Worm (Caenorhabditis elegans) whole organism, L4 larva: Measurements from ENCODE around the gene clik-1.

Experiments used
- D1046.2 ChIP-seq: fragments of 200-800 bp; sonication (Bioruptor generic); IDR thresholded peaks from 2 replicates; pipeline ENCODE4 v1.3.6; 2022; ENCODE audit warnings: missing genetic modification characterization, missing compliant biosample characterization
- F10B5.3 ChIP-seq: sonication (generic microtip); optimal IDR thresholded peaks from 2 replicates; lab custom pipeline; 2016; ENCODE audit warnings: mild to moderate bottlenecking, missing genetic modification characterization, missing compliant biosample characterization
- F26F4.8 ChIP-seq: fragments of 200-800 bp; sonication (Bioruptor generic); conservative IDR thresholded peaks from 2 replicates; pipeline ENCODE4 v1.3.6; 2022; ENCODE audit warnings: missing genetic modification characterization, missing compliant biosample characterization
- F49E8.2 ChIP-seq: sonication (generic microtip); optimal IDR thresholded peaks from 2 replicates; lab custom pipeline; 2016; ENCODE audit warnings: missing compliant biosample characterization, mild to moderate bottlenecking, missing genetic modification characterization, borderline replicate concordance
- T26A8.4 ChIP-seq: fragments of 200-800 bp; sonication (Bioruptor generic); IDR thresholded peaks from 2 replicates; pipeline ENCODE4 v1.3.6; 2022; ENCODE audit warnings: missing genetic modification characterization, missing compliant biosample characterization
- Y75B8A.6 ChIP-seq: fragments of 200-800 bp; sonication (Bioruptor generic); IDR thresholded peaks from 2 replicates; pipeline ENCODE4 v1.3.6; 2022; ENCODE audit warnings: missing genetic modification reagents, missing genetic modification characterization, missing compliant biosample characterization
- ZK546.5 ChIP-seq, 2 experiments: sonication (generic microtip); optimal IDR thresholded peaks; 2 replicates each; lab custom pipeline; 2017; ENCODE audit warnings: missing biosample characterization in 2 of 2, missing genetic modification characterization in 2 of 2
- aha-1 ChIP-seq: fragments of 150-350 bp; peaks from one replicate; lab custom pipeline; 2014; ENCODE audit warnings: missing biosample characterization, missing genetic modification characterization
- aly-2 ChIP-seq: sonication (generic microtip); optimal IDR thresholded peaks from 2 replicates; lab custom pipeline; 2018; ENCODE audit warnings: missing biosample characterization, missing genetic modification characterization
- attf-4 ChIP-seq: sonication (generic microtip); optimal IDR thresholded peaks from 3 replicates; lab custom pipeline; 2017; ENCODE audit warnings: missing biosample characterization, missing genetic modification characterization
- ceh-44 ChIP-seq: fragments of 200-800 bp; sonication (Bioruptor generic); IDR thresholded peaks from 2 replicates; pipeline ENCODE4 v1.3.6; 2022; ENCODE audit warnings: missing genetic modification reagents, missing genetic modification characterization, missing compliant biosample characterization
- ceh-62 ChIP-seq: sonication (generic microtip); optimal IDR thresholded peaks from 2 replicates; lab custom pipeline; 2017; ENCODE audit warnings: missing biosample characterization, missing genetic modification characterization
- cey-2 ChIP-seq: sonication (generic microtip); optimal IDR thresholded peaks from 3 replicates; lab custom pipeline; 2017; ENCODE audit warnings: missing genetic modification characterization, mild to moderate bottlenecking, missing compliant biosample characterization, antibody characterized with exemption, borderline replicate concordance; ENCODE audit not compliant: insufficient read depth
- ctbp-1 ChIP-seq: fragments of 200-800 bp; sonication (Bioruptor generic); IDR thresholded peaks from 2 replicates; pipeline ENCODE4 v1.3.6; 2022; ENCODE audit warnings: missing genetic modification reagents, missing genetic modification characterization, missing compliant biosample characterization
- hif-1 ChIP-seq, 2 experiments: sonication (generic microtip); optimal IDR thresholded peaks; 2 replicates each; lab custom pipeline; 2016 to 2017; ENCODE audit warnings: missing compliant biosample characterization in 2 of 2, missing genetic modification characterization in 2 of 2, missing genetic modification reagents in 2 of 2, missing genotype in 2 of 2, mild to moderate bottlenecking in 1 of 2
- hlh-11 ChIP-seq: fragments of 200-800 bp; sonication (Bioruptor generic); optimal IDR thresholded peaks from 2 replicates; lab custom pipeline; 2018; ENCODE audit warnings: mild to moderate bottlenecking, missing genetic modification characterization, missing compliant biosample characterization
- jun-1 ChIP-seq: fragments of 150-350 bp; optimal IDR thresholded peaks from 2 replicates; lab custom pipeline; 2014; ENCODE audit warnings: missing biosample characterization, missing genetic modification reagents, missing genetic modification characterization
- lin-1 ChIP-seq: fragments of 200-800 bp; sonication (Bioruptor generic); IDR thresholded peaks from 2 replicates; pipeline ENCODE4 v1.3.6; 2022; ENCODE audit warnings: missing genetic modification reagents, missing genetic modification characterization, missing compliant biosample characterization
- lin-15B ChIP-seq: fragments of 150-350 bp; sonication (generic microtip); optimal IDR thresholded peaks from 3 replicates; lab custom pipeline; 2014; ENCODE audit warnings: missing biosample characterization, missing genetic modification characterization
- lin-38 ChIP-seq: fragments of 200-800 bp; sonication (Bioruptor generic); IDR thresholded peaks from 2 replicates; pipeline ENCODE4 v1.3.6; 2022; ENCODE audit warnings: missing genetic modification reagents, missing genetic modification characterization, missing compliant biosample characterization
- lin-39 ChIP-seq: fragments of 150-350 bp; optimal IDR thresholded peaks from 2 replicates; lab custom pipeline; 2014; ENCODE audit warnings: missing biosample characterization, missing genetic modification reagents, missing genetic modification characterization
- lir-3 ChIP-seq: sonication (generic microtip); optimal IDR thresholded peaks from 2 replicates; lab custom pipeline; 2016; ENCODE audit warnings: mild to moderate bottlenecking, missing genetic modification characterization, missing compliant biosample characterization
- madf-5 ChIP-seq, 2 experiments: fragments of 200-800 bp; sonication (Bioruptor generic); IDR thresholded peaks; 2 replicates each; pipeline ENCODE4 v1.3.6; 2022; ENCODE audit warnings: missing compliant biosample characterization in 2 of 2, missing genetic modification characterization in 2 of 2
- madf-9 ChIP-seq: fragments of 200-800 bp; sonication (Bioruptor generic); conservative IDR thresholded peaks from 2 replicates; pipeline ENCODE4 v1.3.6; 2022; ENCODE audit warnings: missing genetic modification reagents, missing genetic modification characterization, missing compliant biosample characterization
- mdl-1 ChIP-seq, 2 experiments: fragments of 150-350 bp in 1 of 2; sonication (generic microtip) in 1 of 2; optimal IDR thresholded peaks; 2 replicates each; lab custom pipeline; 2014 to 2017; ENCODE audit warnings: missing biosample characterization in 2 of 2, missing genetic modification characterization in 2 of 2
- mdt-29 ChIP-seq: fragments of 200-800 bp; sonication (Bioruptor generic); IDR thresholded peaks from 2 replicates; pipeline ENCODE4 v1.3.6; 2022; ENCODE audit warnings: missing genetic modification reagents, missing genetic modification characterization, missing compliant biosample characterization
- mes-2 ChIP-seq: sonication (generic microtip); optimal IDR thresholded peaks from 2 replicates; lab custom pipeline; 2016; ENCODE audit warnings: missing genotype, mild to moderate bottlenecking, missing genetic modification characterization, missing compliant biosample characterization; ENCODE audit not compliant: poor library complexity, severe bottlenecking
- nhr-111 ChIP-seq: fragments of 200-800 bp; sonication (Bioruptor generic); optimal IDR thresholded peaks from 2 replicates; lab custom pipeline; 2018; ENCODE audit warnings: mild to moderate bottlenecking, missing genetic modification characterization, missing compliant biosample characterization
- nhr-25 ChIP-seq: sonication (generic microtip); optimal IDR thresholded peaks from 2 replicates; lab custom pipeline; 2017; ENCODE audit warnings: missing genetic modification characterization, mild to moderate bottlenecking, missing compliant biosample characterization, antibody characterized with exemption, moderate library complexity, borderline replicate concordance; ENCODE audit not compliant: insufficient read depth
- nhr-6 ChIP-seq: fragments of 150-350 bp; optimal IDR thresholded peaks from 2 replicates; lab custom pipeline; 2014; ENCODE audit warnings: missing biosample characterization, missing genetic modification characterization
- nhr-76 ChIP-seq: fragments of 150-350 bp; optimal IDR thresholded peaks from 2 replicates; lab custom pipeline; 2014; ENCODE audit warnings: missing biosample characterization, missing genetic modification characterization
- nhr-77 ChIP-seq: fragments of 150-350 bp; optimal IDR thresholded peaks from 2 replicates; lab custom pipeline; 2014; ENCODE audit warnings: missing biosample characterization, missing genetic modification characterization
- pha-4 ChIP-seq, 2 experiments: fragments of 150-350 bp in 1 of 2; fragments of 200-800 bp in 1 of 2; sonication (Bioruptor generic) in 1 of 2; IDR thresholded peaks in 1 of 2; optimal IDR thresholded peaks in 1 of 2; 2 replicates each; pipeline versions ENCODE4 v1.3.6 to Lab custom; 2014 to 2022; ENCODE audit warnings: missing genetic modification characterization in 2 of 2, missing genetic modification reagents in 2 of 2, missing biosample characterization in 1 of 2, missing compliant biosample characterization in 1 of 2
- set-16 ChIP-seq: fragments of 200-800 bp; sonication (Bioruptor generic); IDR thresholded peaks from 2 replicates; pipeline ENCODE4 v1.3.6; 2022; ENCODE audit warnings: missing genetic modification reagents, missing genetic modification characterization, missing compliant biosample characterization
- skn-1 ChIP-seq: fragments of 150-350 bp; optimal IDR thresholded peaks from 2 replicates; lab custom pipeline; 2014; ENCODE audit warnings: missing biosample characterization, missing genetic modification characterization
- tra-1 ChIP-seq: fragments of 200-800 bp; sonication (Bioruptor generic); IDR thresholded peaks from 2 replicates; pipeline ENCODE4 v1.3.6; 2022; ENCODE audit warnings: missing genetic modification reagents, missing genetic modification characterization, missing compliant biosample characterization
- unc-130 ChIP-seq: sonication (generic microtip); optimal IDR thresholded peaks from 2 replicates; lab custom pipeline; 2016; ENCODE audit warnings: missing genetic modification reagents, missing genetic modification characterization, missing compliant biosample characterization
- unc-39 ChIP-seq: sonication (generic microtip); optimal IDR thresholded peaks from 2 replicates; lab custom pipeline; 2017; ENCODE audit warnings: missing biosample characterization, missing genetic modification characterization
- zfp-2 ChIP-seq: sonication (generic microtip); optimal IDR thresholded peaks from 2 replicates; lab custom pipeline; 2016; ENCODE audit warnings: mild to moderate bottlenecking, missing genetic modification characterization, missing compliant biosample characterization
- zfp-3 ChIP-seq: fragments of 200-800 bp; sonication (Bioruptor generic); conservative IDR thresholded peaks from 2 replicates; pipeline ENCODE4 v1.3.6; 2022; ENCODE audit warnings: missing genetic modification reagents, missing genetic modification characterization, missing compliant biosample characterization
- zip-11 ChIP-seq: fragments of 200-800 bp; sonication (Bioruptor generic); IDR thresholded peaks from 2 replicates; pipeline ENCODE4 v1.3.6; 2022; ENCODE audit warnings: missing genetic modification characterization, missing compliant biosample characterization
- zip-2 ChIP-seq: fragments of 150-350 bp; optimal IDR thresholded peaks from 2 replicates; lab custom pipeline; 2014; ENCODE audit warnings: missing biosample characterization, missing genetic modification characterization

The clik-1 gene

ce11 chrV:6792565-6792964 is 24.0 kb upstream of the clik-1 start, which contains the start of gene gck-2 (continued):
- TF ChIP-seq zip-11 (GFP tag; lab: Robert Waterston, UW) (no peak), nhr-77 (tag; lab: Kevin White, UChicago) (no peak), skn-1 (no peak)
- TF ChIP-seq, all 104 proteins: peak for 0

DNA sequence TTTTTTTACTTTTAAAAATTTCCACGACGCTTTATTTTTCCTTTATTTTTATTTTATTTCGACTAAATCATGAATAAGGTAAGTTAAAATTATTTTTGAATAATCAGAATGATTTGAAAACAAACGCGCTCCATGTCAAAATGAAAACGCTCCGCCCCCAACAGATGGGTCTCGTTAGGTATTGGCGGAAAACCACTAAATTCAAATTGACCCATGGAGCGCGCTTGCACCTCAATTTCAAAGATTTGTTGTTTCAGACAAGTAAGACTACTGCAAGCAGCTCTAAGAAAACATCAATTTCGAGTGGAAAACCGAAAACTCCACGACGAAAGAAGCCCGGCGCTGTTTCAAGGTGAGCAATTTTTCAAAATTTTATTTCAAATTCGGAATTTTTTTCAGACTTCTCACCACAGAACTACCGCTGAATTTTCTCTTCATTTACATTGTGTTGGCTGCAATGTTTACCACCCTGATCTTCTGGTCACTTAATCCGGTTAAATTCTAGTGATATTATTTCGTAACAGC is 19.4 kb upstream of the clik-1 start, which contains the start of gene ZC404.2:
TSS of gene ZC404.2 (plus strand) at position 47 of the 525 bp plus-strand sequence.
- TF ChIP-seq mdt-29 (no peak), F26F4.8 (GFP tag; lab: Robert Waterston, UW) (no peak), aha-1 (tag; lab: Kevin White, UChicago) (no peak), nhr-76 (tag; lab: Kevin White, UChicago) (no peak), mes-2 (tag; lab: Kevin White, UChicago) (peak; percentile 5), lin-39 (tag; lab: Kevin White, UChicago) (no peak), lin-1 (GFP tag; lab: Robert Waterston, UW) (no peak), lin-38 (GFP tag; lab: Robert Waterston, UW) (peak; percentile 37; the same call in 1 of the 2 replicates), nhr-6 (tag; lab: Kevin White, UChicago) (no peak), ZK546.5 (tag; optimal IDR thresholded peaks at IDR 0.05; lab: Kevin White, UChicago) (no peak), set-16 (GFP tag; lab: Robert Waterston, UW) (no peak), nhr-111 (GFP tag; lab: Kevin White, UChicago) (no peak), hlh-11 (tag; lab: Kevin White, UChicago) (no peak), jun-1 (tag; lab: Kevin White, UChicago) (no peak), nhr-77 (tag; lab: Kevin White, UChicago) (no peak), ctbp-1 (GFP tag; lab: Robert Waterston, UW) (no peak), ceh-62 (tag; lab: Kevin White, UChicago) (no peak), aly-2 (tag; lab: Kevin White, UChicago) (no peak), lin-15B (tag; lab: Kevin White, UChicago) (no peak), pha-4 (GFP tag; IDR thresholded peaks at IDR 0.05; lab: Robert Waterston, UW) (0 out of 2 replicates have a peak, but pooled peaks have one; percentile 7), pha-4 (tag; optimal IDR thresholded peaks at IDR 0.05; lab: Kevin White, UChicago) (no peak), mdl-1 (tag; optimal IDR thresholded peaks at IDR 0.05; lab: Kevin White, UChicago) (no peak), Y75B8A.6 (GFP tag; lab: Robert Waterston, UW) (no peak), zip-2 (tag; lab: Kevin White, UChicago) (no peak), F10B5.3 (tag; lab: Kevin White, UChicago) (peak; percentile 32), ceh-44 (GFP tag; lab: Robert Waterston, UW) (no peak), lir-3 (tag; lab: Kevin White, UChicago) (no peak), unc-130 (GFP tag; lab: Kevin White, UChicago) (no peak), madf-5 (GFP tag; IDR thresholded peaks at IDR 0.05; lab: Robert Waterston, UW) (0 out of 4 replicates have a peak, but pooled peaks of 1 of the 2 experiments have one; percentile 35), zfp-3 (GFP tag; lab: Robert Waterston, UW) (no peak), unc-39 (tag; lab: Kevin White, UChicago) (no peak), cey-2 (tag; lab: Kevin White, UChicago) (no peak), hif-1 (tag; optimal IDR thresholded peaks at IDR 0.05; lab: Kevin White, UChicago) (no peak), nhr-25 (tag; lab: Kevin White, UChicago) (no peak), T26A8.4 (GFP tag; lab: Robert Waterston, UW) (no peak), D1046.2 (no peak), attf-4 (tag; lab: Kevin White, UChicago) (no peak), tra-1 (GFP tag; lab: Robert Waterston, UW) (no peak), F49E8.2 (tag; lab: Kevin White, UChicago) (no peak), zfp-2 (no peak), madf-9 (GFP tag; lab: Robert Waterston, UW) (no peak)
